Worm (Caenorhabditis elegans): ENCODE data around the gene prmt-1.

DNA sequence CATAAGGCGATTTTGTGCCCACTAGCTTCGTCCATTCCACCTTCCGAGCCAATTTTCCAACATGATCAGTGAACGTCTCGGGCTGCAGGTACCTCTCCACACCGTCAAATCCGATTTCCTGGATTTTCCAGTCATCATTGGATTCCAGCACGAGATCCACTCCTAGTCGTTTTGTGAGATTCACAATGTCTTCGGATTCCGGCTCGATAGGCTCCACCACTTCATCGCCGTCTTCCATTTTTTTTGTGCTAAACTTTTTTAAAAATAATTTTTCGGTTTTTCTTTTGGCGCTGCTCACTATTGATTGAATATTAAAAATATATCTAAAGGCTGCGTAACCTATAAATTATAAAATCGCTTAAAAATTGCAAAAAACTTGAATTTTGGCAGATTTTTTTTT is 2.5 kb downstream of the prmt-1 start, which contains the start of gene mdt-17:
- TF ChIP-seq lin-13 (tag; optimal IDR thresholded peaks at IDR 0.05) (no peak), hlh-1 (tag; optimal IDR thresholded peaks at IDR 0.05) (no peak)
